Worm (Caenorhabditis elegans) whole organism, L2 larva: ENCODE measurements around the gene C02G6.3.
A peak's percentile ranks its signal among the peaks of the same experiment; 100 is the strongest.

Source experiments
- C34F6.9 ChIP-seq: fragments of 150-350 bp; optimal IDR thresholded peaks from 2 replicates; lab custom pipeline; 2014; ENCODE audit warnings: missing biosample characterization, missing genetic modification characterization
- F13H6.1 ChIP-seq: sonication (generic microtip); optimal IDR thresholded peaks from 2 replicates; lab custom pipeline; 2016; ENCODE audit warnings: missing genetic modification characterization, missing compliant biosample characterization
- R02D3.7 ChIP-seq: fragments of 150-350 bp; optimal IDR thresholded peaks from 2 replicates; lab custom pipeline; 2014; ENCODE audit warnings: missing biosample characterization, missing genetic modification characterization
- Y55F3AM.14 ChIP-seq: fragments of 200-800 bp; sonication (Bioruptor generic); optimal IDR thresholded peaks from 2 replicates; lab custom pipeline; 2018; ENCODE audit warnings: mild to moderate bottlenecking, missing genetic modification characterization, missing compliant biosample characterization
- ZK546.5 ChIP-seq: sonication (generic microtip); optimal IDR thresholded peaks from 2 replicates; lab custom pipeline; 2017; ENCODE audit warnings: missing biosample characterization, missing genetic modification characterization
- alr-1 ChIP-seq: fragments of 150-350 bp; optimal IDR thresholded peaks from 2 replicates; lab custom pipeline; 2014; ENCODE audit warnings: missing biosample characterization, missing genetic modification characterization
- aly-2 ChIP-seq: fragments of 150-350 bp; optimal IDR thresholded peaks from 2 replicates; lab custom pipeline; 2014; ENCODE audit warnings: missing biosample characterization, missing genetic modification characterization
- ama-1 ChIP-seq: fragments of 150-350 bp; optimal IDR thresholded peaks from 2 replicates; lab custom pipeline; 2018; ENCODE audit warnings: inconsistent platforms
- blmp-1 ChIP-seq: sonication (generic microtip); optimal IDR thresholded peaks from 2 replicates; lab custom pipeline; 2017; ENCODE audit warnings: missing genetic modification characterization, mild to moderate bottlenecking, missing compliant biosample characterization, antibody characterized with exemption, moderate library complexity; ENCODE audit not compliant: insufficient read depth
- ceh-16 ChIP-seq: fragments of 150-350 bp; optimal IDR thresholded peaks from 2 replicates; lab custom pipeline; 2014; ENCODE audit warnings: missing biosample characterization, missing genetic modification characterization
- ceh-82 ChIP-seq: fragments of 150-350 bp; optimal IDR thresholded peaks from 2 replicates; lab custom pipeline; 2014; ENCODE audit warnings: missing biosample characterization, missing genetic modification characterization
- crh-2 ChIP-seq: sonication (generic microtip); optimal IDR thresholded peaks from 2 replicates; lab custom pipeline; 2017; ENCODE audit warnings: missing biosample characterization, missing genetic modification characterization
- dmd-4 ChIP-seq: sonication (generic microtip); optimal IDR thresholded peaks from 2 replicates; lab custom pipeline; 2017; ENCODE audit warnings: missing biosample characterization, missing genetic modification characterization
- egl-27 ChIP-seq: sonication (generic microtip); optimal IDR thresholded peaks from 3 replicates; lab custom pipeline; 2017; ENCODE audit warnings: missing biosample characterization, missing genetic modification reagents, missing genetic modification characterization
- elt-1 ChIP-seq: fragments of 150-350 bp; optimal IDR thresholded peaks from 2 replicates; lab custom pipeline; 2014; ENCODE audit warnings: missing biosample characterization, missing genetic modification characterization
- elt-3 ChIP-seq: sonication (generic microtip); optimal IDR thresholded peaks from 2 replicates; lab custom pipeline; 2017; ENCODE audit warnings: missing biosample characterization, missing genetic modification characterization
- fos-1 ChIP-seq: fragments of 150-350 bp; optimal IDR thresholded peaks from 2 replicates; lab custom pipeline; 2014; ENCODE audit warnings: missing biosample characterization, missing genetic modification characterization
- gmeb-1 ChIP-seq: fragments of 150-350 bp; optimal IDR thresholded peaks from 2 replicates; lab custom pipeline; 2014; ENCODE audit warnings: missing biosample characterization, missing genetic modification characterization
- lin-11 ChIP-seq: fragments of 150-350 bp; sonication (generic microtip); optimal IDR thresholded peaks from 2 replicates; lab custom pipeline; 2014; ENCODE audit warnings: missing biosample characterization, missing genetic modification characterization, inconsistent platforms, mixed read lengths
- lin-13 ChIP-seq: fragments of 150-350 bp; optimal IDR thresholded peaks from 2 replicates; lab custom pipeline; 2014; ENCODE audit warnings: missing biosample characterization, missing genetic modification reagents, missing genetic modification characterization
- lin-39 ChIP-seq: fragments of 150-350 bp; optimal IDR thresholded peaks from 2 replicates; lab custom pipeline; 2014; ENCODE audit warnings: missing biosample characterization, missing genetic modification reagents, missing genetic modification characterization
- lsy-2 ChIP-seq, 2 experiments: fragments of 150-350 bp in 1 of 2; sonication (generic microtip) in 1 of 2; optimal IDR thresholded peaks; 2 replicates each; lab custom pipeline; 2014 to 2017; ENCODE audit warnings: missing biosample characterization in 2 of 2, missing genetic modification characterization in 2 of 2
- mab-5 ChIP-seq: fragments of 150-350 bp; optimal IDR thresholded peaks from 2 replicates; lab custom pipeline; 2014; ENCODE audit warnings: missing biosample characterization, missing genetic modification characterization
- mbf-1 ChIP-seq: sonication (generic microtip); optimal IDR thresholded peaks from 2 replicates; lab custom pipeline; 2017; ENCODE audit warnings: missing biosample characterization, missing genetic modification characterization
- mdl-1 ChIP-seq, 2 experiments: fragments of 150-350 bp in 1 of 2; sonication (generic microtip) in 1 of 2; optimal IDR thresholded peaks; 2 replicates each; lab custom pipeline; 2017; ENCODE audit warnings: missing biosample characterization in 2 of 2, missing genetic modification characterization in 2 of 2
- nhr-10 ChIP-seq: sonication (generic microtip); optimal IDR thresholded peaks from 2 replicates; lab custom pipeline; 2017; ENCODE audit warnings: missing biosample characterization, missing genetic modification characterization
- nhr-11 ChIP-seq: fragments of 150-350 bp; optimal IDR thresholded peaks from 2 replicates; lab custom pipeline; 2014; ENCODE audit warnings: missing biosample characterization, missing genetic modification characterization
- nhr-12 ChIP-seq: fragments of 150-350 bp; optimal IDR thresholded peaks from 2 replicates; lab custom pipeline; 2014; ENCODE audit warnings: missing biosample characterization, missing genetic modification characterization
- nhr-129 ChIP-seq: fragments of 150-350 bp; optimal IDR thresholded peaks from 2 replicates; lab custom pipeline; 2014; ENCODE audit warnings: missing biosample characterization, missing genetic modification characterization
- nhr-21 ChIP-seq: fragments of 150-350 bp; optimal IDR thresholded peaks from 2 replicates; lab custom pipeline; 2014; ENCODE audit warnings: missing biosample characterization, missing genetic modification characterization
- nhr-23 ChIP-seq: fragments of 150-350 bp; optimal IDR thresholded peaks from 2 replicates; lab custom pipeline; 2014; ENCODE audit warnings: missing biosample characterization, missing genetic modification reagents, missing genetic modification characterization
- nhr-237 ChIP-seq: fragments of 150-350 bp; optimal IDR thresholded peaks from 2 replicates; lab custom pipeline; 2014; ENCODE audit warnings: missing biosample characterization, missing genetic modification characterization
- nhr-25 ChIP-seq: fragments of 150-350 bp; sonication (generic microtip); optimal IDR thresholded peaks from 3 replicates; lab custom pipeline; 2014; ENCODE audit warnings: missing biosample characterization, missing genetic modification characterization
- nhr-6 ChIP-seq: fragments of 150-350 bp; optimal IDR thresholded peaks from 2 replicates; lab custom pipeline; 2014; ENCODE audit warnings: missing biosample characterization, missing genetic modification characterization
- nhr-77 ChIP-seq: fragments of 150-350 bp; optimal IDR thresholded peaks from 2 replicates; lab custom pipeline; 2014; ENCODE audit warnings: missing biosample characterization, missing genetic modification characterization
- peb-1 ChIP-seq: fragments of 150-350 bp; optimal IDR thresholded peaks from 2 replicates; lab custom pipeline; 2014; ENCODE audit warnings: missing biosample characterization, missing genetic modification characterization
- sem-4 ChIP-seq: fragments of 150-350 bp; optimal IDR thresholded peaks from 2 replicates; lab custom pipeline; 2014; ENCODE audit warnings: missing biosample characterization, missing genetic modification reagents, missing genetic modification characterization
- skn-1 ChIP-seq: sonication (generic microtip); optimal IDR thresholded peaks from 2 replicates; lab custom pipeline; 2017; ENCODE audit warnings: missing biosample characterization, missing genetic modification characterization
- sma-3 ChIP-seq: sonication (generic microtip); optimal IDR thresholded peaks from 2 replicates; lab custom pipeline; 2016; ENCODE audit warnings: missing genetic modification reagents, missing genetic modification characterization, missing compliant biosample characterization
- sma-9 ChIP-seq, 2 experiments: fragments of 150-350 bp in 1 of 2; sonication (generic microtip) in 1 of 2; optimal IDR thresholded peaks; 2 replicates each; lab custom pipeline; 2014 to 2016; ENCODE audit warnings: missing genetic modification characterization in 2 of 2, mild to moderate bottlenecking in 1 of 2, missing biosample characterization in 1 of 2, missing compliant biosample characterization in 1 of 2, missing genetic modification reagents in 1 of 2, moderate library complexity in 1 of 2
- snpc-4 ChIP-seq: fragments of 150-350 bp; optimal IDR thresholded peaks from 2 replicates; lab custom pipeline; 2014; ENCODE audit warnings: missing biosample characterization, missing genetic modification characterization
- unc-39 ChIP-seq: fragments of 150-350 bp; optimal IDR thresholded peaks from 2 replicates; lab custom pipeline; 2014; ENCODE audit warnings: missing biosample characterization, missing genetic modification characterization
- unc-55 ChIP-seq: fragments of 150-350 bp; sonication (generic microtip); optimal IDR thresholded peaks from 3 replicates; lab custom pipeline; 2014; ENCODE audit warnings: missing biosample characterization, missing genetic modification reagents, missing genetic modification characterization
- unc-62 ChIP-seq: fragments of 150-350 bp; optimal IDR thresholded peaks from 2 replicates; lab custom pipeline; 2014; ENCODE audit warnings: missing biosample characterization, missing genetic modification reagents, missing genetic modification characterization
- zag-1 ChIP-seq: fragments of 150-350 bp; optimal IDR thresholded peaks from 2 replicates; lab custom pipeline; 2014; ENCODE audit warnings: missing biosample characterization, missing genetic modification characterization
- ztf-1 ChIP-seq: fragments of 200-800 bp; sonication (Bioruptor generic); conservative IDR thresholded peaks from 2 replicates; pipeline ENCODE4 v1.3.6; 2022; ENCODE audit warnings: missing genetic modification characterization, missing compliant biosample characterization
- ztf-11 ChIP-seq: sonication (generic microtip); optimal IDR thresholded peaks from 2 replicates; lab custom pipeline; 2017; ENCODE audit warnings: missing biosample characterization, missing genetic modification characterization
- ztf-4 ChIP-seq: fragments of 150-350 bp; optimal IDR thresholded peaks from 2 replicates; lab custom pipeline; 2014; ENCODE audit warnings: missing biosample characterization, missing genetic modification characterization

Gene C02G6.3

ce11 chrV:5880064-5880463 lies at the start of gene C02G6.3:
Gene C02G6.3, plus strand, starts transcription at chrV:5880364.
- TF ChIP-seq mdl-1 (tag; optimal IDR thresholded peaks at IDR 0.05; lab: Kevin White, UChicago), result no peak
- no peak for TF ChIP-seq alr-1 (tag; lab: Kevin White, UChicago)
- TF ChIP-seq nhr-11 (tag; lab: Kevin White, UChicago), result no peak
- no peak for TF ChIP-seq sma-9 (GFP tag; optimal IDR thresholded peaks at IDR 0.05; lab: Kevin White, UChicago)
- TF ChIP-seq sma-9 (tag; optimal IDR thresholded peaks at IDR 0.05; lab: Kevin White, UChicago), result no peak
- no peak for TF ChIP-seq nhr-21 (tag; lab: Kevin White, UChicago)
- TF ChIP-seq, all 48 proteins: peak for 0

DNA sequence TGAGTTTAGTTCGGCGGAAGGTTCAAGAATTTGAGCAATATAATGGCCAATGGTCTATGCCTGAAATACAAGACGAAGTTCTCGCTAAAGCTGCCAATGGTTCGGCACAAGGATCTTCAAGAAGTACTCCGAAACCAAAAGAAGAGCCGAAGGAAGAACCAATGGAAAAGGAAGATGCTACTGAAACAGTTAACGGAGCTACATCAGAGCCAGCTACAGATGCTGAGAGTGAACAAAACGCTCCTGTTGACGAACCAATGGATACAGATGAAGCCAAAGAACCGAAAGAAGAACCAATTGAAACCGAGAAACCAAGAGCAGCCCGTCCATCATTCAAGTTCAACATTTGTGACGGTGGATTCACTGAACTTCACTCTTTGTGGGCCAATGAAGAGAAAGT lies 48.9 kb upstream of the C02G6.3 start:
- TF ChIP-seq lin-11 (tag; lab: Kevin White, UChicago), result no peak
- TF ChIP-seq elt-3 (tag; lab: Kevin White, UChicago), result no peak
- TF ChIP-seq unc-62 (GFP tag; lab: Kevin White, UChicago), result no peak
- no peak for TF ChIP-seq ztf-4 (tag; lab: Kevin White, UChicago)
- TF ChIP-seq R02D3.7 (tag; lab: Kevin White, UChicago), result no peak
- no peak for TF ChIP-seq unc-55
- TF ChIP-seq nhr-10, result no peak
- TF ChIP-seq ztf-1, result no peak
- TF ChIP-seq sem-4 (tag; lab: Kevin White, UChicago), result no peak
- TF ChIP-seq snpc-4, result no peak
- no peak for TF ChIP-seq mbf-1 (tag; lab: Kevin White, UChicago)
- no peak for TF ChIP-seq ceh-16 (tag; lab: Kevin White, UChicago)

- TF ChIP-seq nhr-12 (tag; lab: Kevin White, UChicago) (no peak), peb-1 (tag; lab: Kevin White, UChicago) (no peak), Y55F3AM.14 (GFP tag; lab: Kevin White, UChicago) (peak; percentile 55), ama-1 (lab: Kevin White, UChicago) (no peak), lin-13 (no peak), alr-1 (tag; lab: Kevin White, UChicago) (no peak), unc-39 (no peak), nhr-6 (tag; lab: Kevin White, UChicago) (no peak), nhr-129 (tag; lab: Kevin White, UChicago) (peak; percentile 33), gmeb-1 (tag; lab: Kevin White, UChicago) (no peak), blmp-1 (tag; lab: Kevin White, UChicago) (peak; percentile 70), lin-11 (tag; lab: Kevin White, UChicago) (no peak), skn-1 (no peak), aly-2 (no peak), nhr-10 (no peak), lsy-2 (tag; optimal IDR thresholded peaks at IDR 0.05; lab: Kevin White, UChicago) (no peak), nhr-25 (tag; lab: Kevin White, UChicago) (peak; percentile 93), snpc-4 (no peak), egl-27 (tag; lab: Kevin White, UChicago) (peak; percentile 50), F13H6.1 (tag; lab: Kevin White, UChicago) (no peak), ztf-4 (tag; lab: Kevin White, UChicago) (no peak), ZK546.5 (tag; lab: Kevin White, UChicago) (no peak), nhr-11 (tag; lab: Kevin White, UChicago) (no peak), zag-1 (no peak), nhr-21 (tag; lab: Kevin White, UChicago) (peak; percentile 94), mdl-1 (tag; optimal IDR thresholded peaks at IDR 0.05; lab: Kevin White, UChicago) (no peak), ceh-16 (tag; lab: Kevin White, UChicago) (no peak), elt-3 (tag; lab: Kevin White, UChicago) (no peak), dmd-4 (tag; lab: Kevin White, UChicago) (no peak), sma-3 (peak; percentile 89), nhr-237 (tag; lab: Kevin White, UChicago) (no peak), lin-39 (no peak), unc-55 (no peak), ztf-11 (no peak), elt-1 (tag; lab: Kevin White, UChicago) (no peak), R02D3.7 (tag; lab: Kevin White, UChicago) (no peak), nhr-77 (tag; lab: Kevin White, UChicago) (no peak), mbf-1 (tag; lab: Kevin White, UChicago) (no peak), sma-9 (GFP tag; optimal IDR thresholded peaks at IDR 0.05; lab: Kevin White, UChicago) (peak; percentile 85), sma-9 (tag; optimal IDR thresholded peaks at IDR 0.05; lab: Kevin White, UChicago) (no peak), ztf-1 (no peak), unc-62 (GFP tag; lab: Kevin White, UChicago) (no peak), sem-4 (tag; lab: Kevin White, UChicago) (peak; percentile 8), nhr-23 (no peak), crh-2 (tag; lab: Kevin White, UChicago) (peak; percentile 23), fos-1 (tag; lab: Kevin White, UChicago) (peak; percentile 12), C34F6.9 (no peak), mab-5 (tag; lab: Kevin White, UChicago) (peak; percentile 47), ceh-82 (tag; lab: Kevin White, UChicago) (no peak)
Observed at ce11 chrV:5832799-5833198, 47.4 kb upstream of the C02G6.3 start.
